Fruit fly (Drosophila melanogaster): ENCODE measurements around the gene CG12589.

Gene CG12589

DNA sequence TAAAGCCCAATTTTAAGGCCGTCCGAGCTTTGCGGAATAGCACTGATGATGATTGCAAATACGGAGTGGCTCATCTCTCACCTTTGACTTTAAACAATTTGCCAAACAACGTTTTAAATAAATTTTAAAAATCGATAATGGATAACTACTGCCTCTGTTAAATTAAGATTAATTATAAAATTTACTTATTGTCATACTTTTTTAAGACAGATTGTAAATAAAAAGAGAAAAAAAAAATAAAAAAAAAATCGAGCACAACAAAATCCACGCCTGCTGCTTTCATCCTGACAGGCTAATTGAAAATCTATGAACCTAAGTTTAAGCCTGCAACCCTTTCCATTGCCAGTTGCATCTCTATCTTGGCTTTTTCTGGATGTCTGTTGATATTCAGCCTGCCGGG lies at the start of gene CG12589:
Gene CG12589, minus strand, starts transcription at position 101 of the 400 bp plus-strand sequence.
- no peak for TF ChIP-seq noc (tag; optimal IDR thresholded peaks at IDR 0.05)

DNA sequence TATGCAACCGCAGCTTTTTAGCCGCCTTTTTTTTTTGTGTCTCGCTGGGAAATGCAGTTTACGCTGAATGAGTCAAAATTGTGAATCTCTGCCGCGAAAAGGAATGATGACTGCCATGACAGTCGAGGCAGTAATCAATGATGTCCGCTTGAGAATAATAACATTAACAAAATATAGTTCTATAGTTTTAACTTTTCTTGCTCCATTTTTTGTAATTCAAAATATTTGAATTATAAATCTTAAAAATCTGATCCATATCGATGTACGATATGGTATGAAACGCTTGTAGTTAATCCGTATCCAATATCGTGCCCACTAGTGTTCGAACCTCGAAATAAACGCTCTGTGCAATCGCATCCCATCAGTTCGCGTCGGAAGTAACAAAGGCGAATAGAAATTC lies 49.0 kb upstream of the CG12589 start:
- TF ChIP-seq noc (tag; optimal IDR thresholded peaks at IDR 0.05), result no peak

DNA sequence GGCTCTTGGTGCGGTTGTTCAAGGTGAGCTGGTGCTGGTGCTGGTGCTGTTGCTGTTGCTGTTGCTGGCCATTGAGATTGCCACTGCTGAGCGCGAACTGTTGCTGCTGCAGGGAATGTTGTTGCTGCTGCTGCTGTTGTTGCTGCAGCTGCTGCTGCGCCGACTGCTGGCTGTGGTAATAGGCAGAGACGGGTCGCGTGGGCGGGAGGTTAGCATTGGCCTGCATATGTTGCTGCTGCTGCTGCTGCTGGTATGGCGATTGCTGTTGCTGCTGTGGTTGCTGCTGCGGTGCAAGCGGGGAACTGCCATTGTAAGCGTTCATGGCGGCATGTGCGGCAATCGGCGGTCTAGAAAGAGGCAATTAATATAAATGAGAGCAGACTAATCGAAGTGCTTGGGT lies 37.2 kb upstream of the CG12589 start:
- no peak for TF ChIP-seq noc (tag; optimal IDR thresholded peaks at IDR 0.05)

DNA sequence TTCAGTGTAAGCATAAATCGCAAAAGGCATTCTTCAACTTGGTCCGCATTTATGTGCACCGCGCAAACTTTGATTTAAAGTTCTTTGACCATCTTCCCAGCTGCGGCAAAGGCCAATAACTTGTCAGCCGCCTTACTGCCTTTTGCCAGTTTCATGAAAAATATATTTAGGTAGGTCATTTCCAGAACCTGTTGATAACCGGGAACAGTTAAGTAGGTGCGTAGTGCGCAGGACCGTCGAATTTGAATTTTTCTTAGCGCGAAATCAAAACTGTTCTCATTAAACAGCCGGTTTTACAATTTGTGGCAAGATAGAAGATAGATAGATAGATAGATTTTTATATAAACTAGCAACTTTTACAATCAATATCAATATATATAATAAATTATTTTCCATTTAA lies 33.2 kb upstream of the CG12589 start:
- no peak for TF ChIP-seq noc (tag; optimal IDR thresholded peaks at IDR 0.05)

dm6 chr3R:5162213-5162612 lies 23.4 kb upstream of the CG12589 start:
- no peak for TF ChIP-seq noc (tag; optimal IDR thresholded peaks at IDR 0.05)

dm6 chr3R:5159312-5159711 lies 20.5 kb upstream of the CG12589 start, which contains the start of gene CG12590:
TSS of gene CG12590 (plus strand) at chr3R:5159612.
- no peak for TF ChIP-seq noc (tag; optimal IDR thresholded peaks at IDR 0.05)

DNA sequence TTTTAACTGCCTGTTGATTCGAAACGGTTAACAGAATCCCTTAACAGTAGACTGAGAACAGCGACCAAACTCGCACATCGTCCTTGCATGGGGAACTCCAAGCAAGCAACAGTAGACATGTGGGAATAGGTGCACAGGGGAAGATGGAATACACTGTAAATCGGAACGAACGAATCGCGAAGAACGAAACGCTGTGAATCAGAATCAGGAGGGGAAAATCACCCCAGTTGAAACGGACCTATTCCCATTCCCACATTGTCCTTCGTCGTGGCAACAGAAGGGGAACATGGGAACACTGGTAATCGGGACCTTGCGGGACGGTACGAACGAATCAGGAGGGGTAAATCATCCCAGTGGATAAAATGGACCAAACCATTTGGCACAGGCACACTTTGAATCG lies 11.7 kb upstream of the CG12589 start, which contains the start of gene dpr16:
Gene dpr16, plus strand, starts transcription at position 386 of the 400 bp plus-strand sequence.
- TF ChIP-seq noc (tag; optimal IDR thresholded peaks at IDR 0.05), result no peak

- TF ChIP-seq noc (tag; optimal IDR thresholded peaks at IDR 0.05), result no peak
Measured at dm6 chr3R:5127790-5128243, 11.0 kb downstream of the CG12589 start, which contains the start of gene RabGGTa. TSS of gene RabGGTa (plus strand) at chr3R:5128087.

dm6 chr3R:5126884-5127283 lies 11.9 kb downstream of the CG12589 start:
- no peak for TF ChIP-seq noc (tag; optimal IDR thresholded peaks at IDR 0.05)

DNA sequence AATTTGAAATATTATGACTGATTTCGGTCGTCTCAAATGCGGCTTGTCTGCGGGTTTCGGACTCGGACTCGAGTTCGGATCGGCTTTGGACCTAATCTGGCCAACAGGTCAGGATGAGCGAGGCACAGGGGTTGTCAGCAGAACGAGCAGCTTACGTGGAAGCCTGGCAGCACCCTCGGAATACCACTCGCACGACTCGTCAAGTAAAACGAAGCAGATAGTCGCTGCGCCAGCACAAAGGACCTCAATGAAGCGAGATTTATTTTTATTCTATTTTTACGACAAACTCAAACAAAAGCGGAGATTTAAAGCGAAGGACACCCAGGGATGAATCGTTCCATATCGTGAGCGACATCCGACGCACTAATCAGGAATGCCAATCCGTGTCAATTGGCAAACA lies 13.0 kb downstream of the CG12589 start:
- no peak for TF ChIP-seq noc (tag; optimal IDR thresholded peaks at IDR 0.05)

- no peak for TF ChIP-seq noc (tag; optimal IDR thresholded peaks at IDR 0.05)
Measured at dm6 chr3R:5124928-5125327, 13.9 kb downstream of the CG12589 start.

dm6 chr3R:5122266-5123096 lies 16.3 kb downstream of the CG12589 start:
- TF ChIP-seq noc (tag; optimal IDR thresholded peaks at IDR 0.05), result no peak

DNA sequence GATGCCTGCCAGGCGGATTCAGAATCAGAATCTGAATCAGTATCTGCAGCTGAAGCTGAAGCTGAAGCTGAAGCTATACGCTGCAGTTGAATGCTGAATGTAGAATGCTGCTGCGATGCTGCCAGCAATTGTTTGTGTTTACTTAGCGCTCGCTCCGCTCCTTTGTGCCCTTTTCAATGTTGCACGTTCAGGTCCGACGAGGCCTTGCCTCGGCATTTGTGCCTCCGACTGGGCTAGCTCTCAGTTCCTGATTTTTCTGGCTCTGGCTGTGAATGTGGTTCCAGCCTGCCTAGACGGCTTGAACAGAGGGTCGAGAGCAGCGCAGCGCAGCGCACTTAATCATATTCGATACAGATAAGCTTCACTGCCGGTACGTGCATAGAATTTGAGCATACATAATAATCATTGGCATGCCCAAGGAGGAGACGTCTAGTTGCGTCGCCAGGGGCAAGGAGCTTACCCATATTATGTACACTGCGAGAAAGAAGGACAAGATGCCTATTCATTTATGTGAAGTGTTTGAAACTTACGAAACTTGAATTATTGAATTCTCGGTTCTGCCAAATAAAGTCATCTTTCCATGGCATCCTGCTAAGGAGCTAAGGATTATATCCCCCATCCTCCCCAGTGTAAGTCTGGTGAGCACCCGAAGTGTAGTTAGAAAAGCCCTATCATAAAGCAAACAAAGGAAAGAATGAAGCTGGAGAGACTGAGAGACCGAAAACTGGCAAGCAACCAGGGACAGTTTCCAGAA lies 18.2 kb downstream of the CG12589 start:
- TF ChIP-seq noc (tag; optimal IDR thresholded peaks at IDR 0.05), result no peak

DNA sequence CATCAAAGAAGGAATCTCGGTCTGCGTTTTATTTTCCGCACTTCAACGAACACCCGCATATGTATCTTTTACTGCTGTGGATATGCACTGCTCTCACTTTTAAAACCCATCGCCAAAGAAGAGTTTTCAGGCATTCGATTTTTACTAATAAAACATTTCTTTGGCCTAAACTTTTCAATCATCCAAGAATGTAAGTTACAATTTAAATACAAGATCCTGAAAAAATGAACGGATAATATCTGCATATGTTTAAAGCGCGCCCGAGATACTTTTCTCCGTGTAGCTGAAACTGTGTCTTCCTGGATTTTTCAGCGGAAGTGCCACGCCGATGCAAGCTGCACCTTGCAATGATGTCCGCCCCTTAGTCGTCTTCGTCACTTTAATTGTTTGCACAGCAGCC lies 20.6 kb downstream of the CG12589 start:
- no peak for TF ChIP-seq noc (tag; optimal IDR thresholded peaks at IDR 0.05)

DNA sequence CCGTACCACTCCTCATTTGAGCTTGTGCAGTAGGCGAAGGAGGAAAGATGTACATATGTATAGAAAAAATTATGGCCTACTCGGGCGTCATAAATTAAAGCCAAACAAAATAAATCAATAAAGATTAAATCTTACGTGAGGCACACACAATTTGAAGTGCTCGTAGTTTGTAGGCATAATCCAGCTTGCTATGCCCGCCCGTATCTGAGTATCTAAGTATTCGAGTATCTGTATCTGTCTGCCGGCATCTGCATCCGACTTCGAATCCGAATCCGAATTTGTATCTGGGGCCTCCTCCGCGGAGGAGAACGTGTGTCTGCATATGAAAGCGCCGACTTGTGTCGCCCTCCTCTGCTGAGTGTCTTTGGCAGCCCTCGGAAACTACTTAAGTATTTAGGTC lies 22.4 kb downstream of the CG12589 start:
- TF ChIP-seq noc (tag; optimal IDR thresholded peaks at IDR 0.05), result no peak

DNA sequence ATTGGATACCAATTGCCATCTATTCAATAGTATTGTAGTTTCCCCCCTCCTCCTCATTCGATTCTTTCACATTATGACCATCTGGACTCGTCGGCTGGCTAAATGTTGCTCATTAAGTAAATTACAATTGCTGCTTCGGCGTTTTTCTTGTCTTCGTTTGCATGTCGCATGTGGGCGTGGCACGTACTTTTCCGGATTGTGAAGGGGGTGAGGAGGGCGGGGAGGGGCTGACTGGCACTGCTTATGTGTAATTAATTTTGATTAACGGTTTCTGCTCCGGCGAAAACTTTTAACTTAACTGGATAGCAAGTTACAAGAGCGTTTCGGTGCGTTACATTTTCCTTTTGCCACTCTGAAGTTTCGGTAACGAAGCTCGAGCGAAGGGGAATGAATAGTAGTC lies 23.3 kb downstream of the CG12589 start:
- no peak for TF ChIP-seq noc (tag; optimal IDR thresholded peaks at IDR 0.05)

DNA sequence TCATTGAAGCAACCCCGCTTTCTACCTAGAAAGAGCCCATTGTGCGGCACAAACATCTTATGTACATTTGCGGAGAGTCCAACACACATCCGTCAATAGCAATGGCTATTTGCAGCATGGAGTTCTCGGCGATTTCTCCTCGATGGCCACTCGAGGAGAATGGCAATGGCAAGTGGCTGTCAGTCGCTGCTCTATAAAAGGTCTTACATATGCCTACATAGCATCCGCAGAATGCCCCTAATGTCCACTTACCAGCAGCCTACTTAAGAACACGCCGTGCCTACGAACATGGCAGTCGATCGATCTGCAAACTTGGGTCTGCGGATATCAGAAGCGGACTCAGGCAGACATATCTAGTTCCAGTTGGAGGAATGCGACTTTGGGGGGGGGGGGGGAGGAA lies 24.6 kb downstream of the CG12589 start:
- TF ChIP-seq noc (tag; optimal IDR thresholded peaks at IDR 0.05), result no peak
